Fruit fly (Drosophila melanogaster): ENCODE measurements around the gene Rubicon.

Gene Rubicon

dm6 chrX:8658047-8658446 is 18.8 kb upstream of the Rubicon start:
- TF ChIP-seq Dfd (GFP tag; optimal IDR thresholded peaks at IDR 0.05) (peak; percentile 86), sage (GFP tag; optimal IDR thresholded peaks at IDR 0.05) (no peak), ey (GFP tag; optimal IDR thresholded peaks at IDR 0.05) (no peak), Dif (GFP tag; optimal IDR thresholded peaks at IDR 0.05; ENCODE audit: partially characterized antibody) (no peak), Hr78 (GFP tag; optimal IDR thresholded peaks at IDR 0.05) (no peak), brk (GFP tag; optimal IDR thresholded peaks at IDR 0.05) (no peak)

dm6 chrX:8660354-8660753 is 16.5 kb upstream of the Rubicon start:
- no peak for TF ChIP-seq psq (GFP tag; optimal IDR thresholded peaks at IDR 0.05)
- peak; percentile 15 for TF ChIP-seq woc (GFP tag; optimal IDR thresholded peaks at IDR 0.05)
- TF ChIP-seq N (GFP tag; optimal IDR thresholded peaks at IDR 0.05), result no peak

- TF ChIP-seq jim (GFP tag; optimal IDR thresholded peaks at IDR 0.05) (peak; percentile 29), psq (GFP tag; optimal IDR thresholded peaks at IDR 0.05) (peak; percentile 70), sage (GFP tag; optimal IDR thresholded peaks at IDR 0.05) (no peak), Rel (GFP tag; optimal IDR thresholded peaks at IDR 0.05) (no peak), Rel (tag; optimal IDR thresholded peaks at IDR 0.05) (no peak), OdsH (GFP tag; optimal IDR thresholded peaks at IDR 0.05) (no peak)
These were observed 15.6 kb upstream of the Rubicon start for dm6 chrX:8661162-8661807.

dm6 chrX:8662247-8662646 is 14.6 kb upstream of the Rubicon start:
- TF ChIP-seq Rel (GFP tag; optimal IDR thresholded peaks at IDR 0.05) (no peak), Rel (tag; optimal IDR thresholded peaks at IDR 0.05) (no peak), lola (GFP tag; optimal IDR thresholded peaks at IDR 0.05) (no peak), brk (GFP tag; optimal IDR thresholded peaks at IDR 0.05) (no peak), psq (GFP tag; optimal IDR thresholded peaks at IDR 0.05) (no peak), dmrt93B (GFP tag; optimal IDR thresholded peaks at IDR 0.05) (no peak), Abd-B (GFP tag; optimal IDR thresholded peaks at IDR 0.05) (no peak), Jra (GFP tag; optimal IDR thresholded peaks at IDR 0.05) (no peak), CG32264 (GFP tag; optimal IDR thresholded peaks at IDR 0.05) (no peak), Myc (optimal IDR thresholded peaks at IDR 0.05) (no peak), Hr78 (GFP tag; optimal IDR thresholded peaks at IDR 0.05) (no peak), br (GFP tag; optimal IDR thresholded peaks at IDR 0.05) (no peak), HLH106 (tag; optimal IDR thresholded peaks at IDR 0.05) (no peak)

- no peak for TF ChIP-seq br (GFP tag; optimal IDR thresholded peaks at IDR 0.05)
- no peak for TF ChIP-seq dl (GFP tag; optimal IDR thresholded peaks at IDR 0.05; ENCODE audit: insufficient read depth in 1 of 2, partially characterized antibody in 2 of 2)
- no peak for TF ChIP-seq GATAd (GFP tag; optimal IDR thresholded peaks at IDR 0.05)
- TF ChIP-seq Dif (GFP tag; optimal IDR thresholded peaks at IDR 0.05; ENCODE audit: partially characterized antibody), result no peak
- no peak for TF ChIP-seq Vsx2 (GFP tag; optimal IDR thresholded peaks at IDR 0.05; ENCODE audit: partially characterized antibody)
- no peak for TF ChIP-seq Hr78 (GFP tag; optimal IDR thresholded peaks at IDR 0.05)
- TF ChIP-seq CrebA (GFP tag; optimal IDR thresholded peaks at IDR 0.05; ENCODE audit: borderline replicate concordance), result no peak
- no peak for TF ChIP-seq Abd-B (GFP tag; optimal IDR thresholded peaks at IDR 0.05)
- TF ChIP-seq CG9705 (GFP tag; optimal IDR thresholded peaks at IDR 0.05), result no peak
- no peak for TF ChIP-seq woc (GFP tag; optimal IDR thresholded peaks at IDR 0.05)
- no peak for TF ChIP-seq lola (GFP tag; optimal IDR thresholded peaks at IDR 0.05)
- no peak for TF ChIP-seq Hr83 (GFP tag; optimal IDR thresholded peaks at IDR 0.05; ENCODE audit: poor library complexity, severe bottlenecking)
- TF ChIP-seq dsf (GFP tag; optimal IDR thresholded peaks at IDR 0.05; ENCODE audit: borderline replicate concordance), result no peak
These were observed 13.1 kb upstream of the Rubicon start for dm6 chrX:8663795-8664194.

dm6 chrX:8665576-8666297 is 11.1 kb upstream of the Rubicon start:
- TF ChIP-seq CrebA (GFP tag; optimal IDR thresholded peaks at IDR 0.05; ENCODE audit: borderline replicate concordance), result no peak
- TF ChIP-seq dmrt93B (GFP tag; optimal IDR thresholded peaks at IDR 0.05), result no peak
- no peak for TF ChIP-seq jim (GFP tag; optimal IDR thresholded peaks at IDR 0.05)
- TF ChIP-seq CG9705 (GFP tag; optimal IDR thresholded peaks at IDR 0.05), result no peak
- TF ChIP-seq dsf (GFP tag; optimal IDR thresholded peaks at IDR 0.05; ENCODE audit: borderline replicate concordance), result no peak
- no peak for TF ChIP-seq Mio (GFP tag; optimal IDR thresholded peaks at IDR 0.05)
- TF ChIP-seq foxo (GFP tag; optimal IDR thresholded peaks at IDR 0.05), result no peak
- TF ChIP-seq ey (GFP tag; optimal IDR thresholded peaks at IDR 0.05), result no peak
- no peak for TF ChIP-seq Abd-B (GFP tag; optimal IDR thresholded peaks at IDR 0.05)
- no peak for TF ChIP-seq CG32264 (GFP tag; optimal IDR thresholded peaks at IDR 0.05)
- TF ChIP-seq usp (GFP tag; optimal IDR thresholded peaks at IDR 0.05), result no peak
- no peak for TF ChIP-seq GATAd (GFP tag; optimal IDR thresholded peaks at IDR 0.05)
- no peak for TF ChIP-seq br (GFP tag; optimal IDR thresholded peaks at IDR 0.05)
- TF ChIP-seq Rel (GFP tag; optimal IDR thresholded peaks at IDR 0.05), result no peak
- TF ChIP-seq Rel (tag; optimal IDR thresholded peaks at IDR 0.05), result no peak
- TF ChIP-seq psq (GFP tag; optimal IDR thresholded peaks at IDR 0.05), result no peak
- no peak for TF ChIP-seq dl (GFP tag; optimal IDR thresholded peaks at IDR 0.05; ENCODE audit: insufficient read depth in 1 of 2, partially characterized antibody in 2 of 2)
- TF ChIP-seq Hnf4 (GFP tag; optimal IDR thresholded peaks at IDR 0.05), result no peak
